Fruit fly (Drosophila melanogaster) Kc167 (cell line): ENCODE measurements around the gene Inx2.

Source experiments
- insv ChIP-seq: fragments of >200 bp; optimal IDR thresholded peaks from 3 replicates; lab custom pipeline; 2018; ENCODE audit warnings: missing external identifiers
- psq ChIP-seq: fragments of >200 bp; optimal IDR thresholded peaks from 2 replicates; lab custom pipeline; 2017; ENCODE audit warnings: missing external identifiers

- TF ChIP-seq insv (lab: Kevin White, UChicago) = no peak
- no peak for TF ChIP-seq psq
Measured at dm6 chrX:7013320-7014214, 15.1 kb downstream of the Inx2 start, which contains the start of the genes CG3032 and CG4593.
